Fruit fly (Drosophila melanogaster) whole organism, embryonic: ENCODE data around the gene Rcd5.

Experiments used
- Antp ChIP-seq: fragments of 200-800 bp; sonication (Bioruptor generic); optimal IDR thresholded peaks from 3 replicates; lab custom pipeline; 2016; ENCODE audit warnings: missing biosample characterization, missing genetic modification characterization
- Awh ChIP-seq: fragments of 200-800 bp; sonication (Bioruptor generic); IDR thresholded peaks from 2 replicates; pipeline ENCODE4, ENCODE4 v1.3.6; 2022; ENCODE audit warnings: missing biosample characterization, missing genetic modification characterization
- Blimp-1 ChIP-seq: fragments of 200-800 bp; sonication (Bioruptor generic); optimal IDR thresholded peaks from 3 replicates; lab custom pipeline; 2018; ENCODE audit warnings: missing biosample characterization, missing genetic modification characterization, mild to moderate bottlenecking, moderate library complexity, missing genetic modification reagents
- BtbVII ChIP-seq: fragments of 200-800 bp; sonication (Bioruptor generic); optimal IDR thresholded peaks from 3 replicates; lab custom pipeline; 2017; ENCODE audit warnings: missing biosample characterization, mild to moderate bottlenecking, missing genetic modification characterization
- CG10979 ChIP-seq: fragments of 200-800 bp; sonication (Bioruptor generic); optimal IDR thresholded peaks from 2 replicates; lab custom pipeline; 2018; ENCODE audit warnings: missing biosample characterization, mild to moderate bottlenecking, missing genetic modification characterization, moderate library complexity
- CG11504 ChIP-seq: fragments of 200-800 bp; sonication (Bioruptor generic); optimal IDR thresholded peaks from 3 replicates; lab custom pipeline; 2019; ENCODE audit warnings: missing biosample characterization, mild to moderate bottlenecking, missing genetic modification characterization, moderate library complexity
- CG12391 ChIP-seq: fragments of 200-800 bp; sonication (Bioruptor generic); optimal IDR thresholded peaks from 3 replicates; lab custom pipeline; 2018; ENCODE audit warnings: missing biosample characterization, mild to moderate bottlenecking, missing genetic modification characterization, moderate library complexity
- CG14710 ChIP-seq: fragments of 200-800 bp; sonication (Bioruptor generic); optimal IDR thresholded peaks from 3 replicates; lab custom pipeline; 2019; ENCODE audit warnings: missing biosample characterization, mild to moderate bottlenecking, missing genetic modification characterization, moderate library complexity
- CG14965 ChIP-seq: fragments of 200-800 bp; sonication (Bioruptor generic); optimal IDR thresholded peaks from 2 replicates; lab custom pipeline; 2016; ENCODE audit warnings: missing biosample characterization, missing genetic modification characterization, borderline replicate concordance
- CG1647 ChIP-seq: fragments of 200-800 bp; sonication (Bioruptor generic); optimal IDR thresholded peaks from 3 replicates; lab custom pipeline; 2016; ENCODE audit warnings: missing biosample characterization, missing genetic modification characterization
- CG17186 ChIP-seq: fragments of 200-800 bp; sonication (Bioruptor generic); optimal IDR thresholded peaks from 3 replicates; lab custom pipeline; 2017; ENCODE audit warnings: missing biosample characterization, missing genetic modification reagents, missing genetic modification characterization
- CG17359 ChIP-seq: fragments of 200-800 bp; sonication (Bioruptor generic); optimal IDR thresholded peaks from 3 replicates; lab custom pipeline; 2018; ENCODE audit warnings: missing biosample characterization, mild to moderate bottlenecking, missing genetic modification characterization, moderate library complexity
- CG17912 ChIP-seq: fragments of 200-800 bp; sonication (Bioruptor generic); optimal IDR thresholded peaks from 2 replicates; lab custom pipeline; 2018; ENCODE audit warnings: missing biosample characterization, mild to moderate bottlenecking, missing genetic modification characterization
- CG18262 ChIP-seq: fragments of 200-800 bp; optimal IDR thresholded peaks from 3 replicates; lab custom pipeline; 2019; ENCODE audit warnings: missing biosample characterization, mild to moderate bottlenecking, missing genetic modification characterization, moderate library complexity
- CG2678 ChIP-seq: fragments of 200-800 bp; sonication (Bioruptor generic); optimal IDR thresholded peaks from 3 replicates; lab custom pipeline; 2019; ENCODE audit warnings: missing biosample characterization, mild to moderate bottlenecking, missing genetic modification characterization, moderate library complexity
- CG2712 ChIP-seq: fragments of 200-800 bp; optimal IDR thresholded peaks from 3 replicates; lab custom pipeline; 2019; ENCODE audit warnings: missing biosample characterization, mild to moderate bottlenecking, missing genetic modification characterization, moderate library complexity
- CG31365 ChIP-seq: fragments of 200-800 bp; sonication (Bioruptor generic); optimal IDR thresholded peaks from 2 replicates; lab custom pipeline; 2018; ENCODE audit warnings: missing biosample characterization, mild to moderate bottlenecking, missing genetic modification characterization
- CG31441 ChIP-seq: fragments of 200-800 bp; sonication (Bioruptor generic); IDR thresholded peaks from 2 replicates; pipeline ENCODE4 v1.3.6; 2022; ENCODE audit warnings: missing biosample characterization, missing genetic modification characterization
- CG32772 ChIP-seq: fragments of 200-800 bp; sonication (Bioruptor generic); IDR thresholded peaks from 2 replicates; pipeline ENCODE4 v1.3.6; 2022; ENCODE audit warnings: missing biosample characterization, missing genetic modification characterization
- CG4328 ChIP-seq: fragments of 200-800 bp; sonication (Bioruptor generic); optimal IDR thresholded peaks from 3 replicates; lab custom pipeline; 2017; ENCODE audit warnings: missing biosample characterization, missing genetic modification reagents, missing genetic modification characterization
- CG4617 ChIP-seq: fragments of 200-800 bp; sonication (Bioruptor generic); optimal IDR thresholded peaks from 3 replicates; lab custom pipeline; 2016; ENCODE audit warnings: missing biosample characterization, missing genetic modification characterization, borderline replicate concordance
- CG8388 ChIP-seq: fragments of 200-800 bp; sonication (Bioruptor generic); optimal IDR thresholded peaks from 2 replicates; lab custom pipeline; 2019; ENCODE audit warnings: missing biosample characterization, mild to moderate bottlenecking, missing genetic modification characterization, moderate library complexity
- D ChIP-seq, 2 experiments: fragments of 200-800 bp in 1 of 2; fragments of >200 bp in 1 of 2; sonication (Bioruptor generic) in 1 of 2; optimal IDR thresholded peaks; 2 replicates in 1 of 2; 3 replicates in 1 of 2; lab custom pipeline; 2017; ENCODE audit warnings: mild to moderate bottlenecking in 1 of 2, missing biosample characterization in 1 of 2, missing genetic modification characterization in 1 of 2, missing genetic modification reagents in 1 of 2
- D19A ChIP-seq: fragments of 200-800 bp; optimal IDR thresholded peaks from 3 replicates; lab custom pipeline; 2019; ENCODE audit warnings: missing biosample characterization, mild to moderate bottlenecking, missing genetic modification characterization, moderate library complexity
- Fer3 ChIP-seq: fragments of 200-800 bp; sonication (Bioruptor generic); optimal IDR thresholded peaks from 2 replicates; lab custom pipeline; 2018; ENCODE audit warnings: missing biosample characterization, mild to moderate bottlenecking, missing genetic modification characterization, moderate library complexity
- Hr78 ChIP-seq, 2 experiments: fragments of 200-800 bp in 1 of 2; fragments of >200 bp in 1 of 2; sonication (Bioruptor generic) in 1 of 2; optimal IDR thresholded peaks; 2 replicates each; lab custom pipeline; 2017 to 2019; ENCODE audit warnings: missing biosample characterization in 2 of 2, missing genetic modification characterization in 2 of 2, mild to moderate bottlenecking in 1 of 2, moderate library complexity in 1 of 2
- Oaz ChIP-seq: fragments of 200-800 bp; sonication (Bioruptor generic); IDR thresholded peaks from 2 replicates; pipeline ENCODE4 v1.3.6; 2022; ENCODE audit warnings: missing biosample characterization, missing genetic modification characterization
- PHDP ChIP-seq: fragments of 200-800 bp; sonication (Bioruptor generic); optimal IDR thresholded peaks from 3 replicates; lab custom pipeline; 2018; ENCODE audit warnings: missing biosample characterization, mild to moderate bottlenecking, missing genetic modification characterization, moderate library complexity
- Rfx ChIP-seq: fragments of 200-800 bp; sonication (Bioruptor generic); IDR thresholded peaks from 2 replicates; pipeline ENCODE4 v1.3.6; 2022; ENCODE audit warnings: missing biosample characterization, missing genetic modification characterization
- Sox100B ChIP-seq: fragments of 200-800 bp; sonication (Bioruptor generic); optimal IDR thresholded peaks from 3 replicates; lab custom pipeline; 2018; ENCODE audit warnings: missing biosample characterization, mild to moderate bottlenecking, missing genetic modification characterization
- Xrp1 ChIP-seq: fragments of 200-800 bp; sonication (Bioruptor generic); IDR thresholded peaks from 2 replicates; pipeline ENCODE4 v1.3.6; 2022; ENCODE audit warnings: missing biosample characterization, missing genetic modification characterization
- YL-1 ChIP-seq: fragments of 200-800 bp; sonication (Bioruptor generic); optimal IDR thresholded peaks from 3 replicates; lab custom pipeline; 2017; ENCODE audit warnings: missing biosample characterization, mild to moderate bottlenecking, missing genetic modification characterization
- abd-A ChIP-seq: fragments of 200-800 bp; sonication (Bioruptor generic); optimal IDR thresholded peaks from 3 replicates; lab custom pipeline; 2019; ENCODE audit warnings: missing biosample characterization, mild to moderate bottlenecking, missing genetic modification characterization, moderate library complexity
- az2 ChIP-seq: fragments of 200-800 bp; sonication (Bioruptor generic); optimal IDR thresholded peaks from 3 replicates; lab custom pipeline; 2016; ENCODE audit warnings: missing biosample characterization, missing genetic modification characterization
- bsh ChIP-seq, 2 experiments: fragments of 200-800 bp; sonication (Bioruptor generic); optimal IDR thresholded peaks; 2 replicates each; lab custom pipeline; 2017 to 2018; ENCODE audit warnings: mild to moderate bottlenecking in 2 of 2, missing biosample characterization in 2 of 2, missing genetic modification characterization in 2 of 2, moderate library complexity in 1 of 2
- dmrt99B ChIP-seq: fragments of 200-800 bp; sonication (Bioruptor generic); optimal IDR thresholded peaks from 2 replicates; lab custom pipeline; 2018; ENCODE audit warnings: missing biosample characterization, mild to moderate bottlenecking, missing genetic modification characterization, moderate library complexity
- fd96Cb ChIP-seq: fragments of 200-800 bp; sonication (Bioruptor generic); optimal IDR thresholded peaks from 2 replicates; lab custom pipeline; 2018; ENCODE audit warnings: missing biosample characterization, mild to moderate bottlenecking, missing genetic modification characterization, moderate library complexity
- gcm2 ChIP-seq: fragments of 200-800 bp; sonication (Bioruptor generic); optimal IDR thresholded peaks from 2 replicates; lab custom pipeline; 2016; ENCODE audit warnings: missing biosample characterization, missing genetic modification characterization
- gem ChIP-seq: fragments of 200-800 bp; sonication (Bioruptor generic); optimal IDR thresholded peaks from 2 replicates; lab custom pipeline; 2019; ENCODE audit warnings: missing biosample characterization, mild to moderate bottlenecking, missing genetic modification characterization, moderate library complexity
- lola ChIP-seq, 3 experiments: fragments of >200 bp in 2 of 3; fragments of 200-800 bp in 1 of 3; sonication (Bioruptor generic) in 1 of 3; optimal IDR thresholded peaks; 2 replicates each; lab custom pipeline; 2017 to 2019; ENCODE audit warnings: missing biosample characterization in 3 of 3, missing genetic modification characterization in 3 of 3, mild to moderate bottlenecking in 1 of 3, moderate library complexity in 1 of 3
- mam ChIP-seq: fragments of 200-800 bp; sonication (Bioruptor generic); optimal IDR thresholded peaks from 3 replicates; lab custom pipeline; 2016; ENCODE audit warnings: missing biosample characterization, missing genetic modification characterization
- nerfin-1 ChIP-seq: fragments of 200-800 bp; sonication (Bioruptor generic); optimal IDR thresholded peaks from 3 replicates; lab custom pipeline; 2019; ENCODE audit warnings: missing biosample characterization, mild to moderate bottlenecking, missing genetic modification characterization, moderate library complexity
- phol ChIP-seq: fragments of 200-800 bp; sonication (Bioruptor generic); optimal IDR thresholded peaks from 3 replicates; lab custom pipeline; 2018; ENCODE audit warnings: missing biosample characterization, mild to moderate bottlenecking, missing genetic modification characterization, moderate library complexity
- psq ChIP-seq: fragments of 200-800 bp; sonication (Bioruptor generic); optimal IDR thresholded peaks from 2 replicates; lab custom pipeline; 2017; ENCODE audit warnings: missing biosample characterization, missing genetic modification characterization
- row ChIP-seq: fragments of 200-800 bp; sonication (Bioruptor generic); IDR thresholded peaks from 3 replicates; pipeline ENCODE4 v1.3.6; 2022; ENCODE audit warnings: missing biosample characterization, missing genetic modification characterization
- sens ChIP-seq: fragments of 200-800 bp; sonication (Bioruptor generic); peaks from one replicate; lab custom pipeline; 2016; ENCODE audit warnings: missing biosample characterization, missing genetic modification characterization
- tin ChIP-seq: fragments of 200-800 bp; sonication (Bioruptor generic); optimal IDR thresholded peaks from 3 replicates; lab custom pipeline; 2016; ENCODE audit warnings: missing biosample characterization, missing genetic modification characterization
- zfh2 ChIP-seq: fragments of 200-800 bp; sonication (Bioruptor generic); optimal IDR thresholded peaks from 2 replicates; lab custom pipeline; 2016; ENCODE audit warnings: missing biosample characterization, missing genetic modification characterization

The Rcd5 gene

dm6 chr3L:4076907-4077306, 36.6 kb downstream of the Rcd5 start (continued):
- TF ChIP-seq CG1647 (GFP tag; lab: Kevin White, UChicago): no peak
- no peak for TF ChIP-seq BtbVII
- TF ChIP-seq abd-A (tag; lab: Kevin White, UChicago): peak; percentile 94
- TF ChIP-seq Oaz (GFP tag; lab: Robert Waterston, UW): peak; percentile 30; the same call in 1 of the 2 replicates
- TF ChIP-seq YL-1 (GFP tag; lab: Kevin White, UChicago): no peak
- no peak for TF ChIP-seq psq
- no peak for TF ChIP-seq Hr78 (GFP tag; optimal IDR thresholded peaks at IDR 0.05; lab: Kevin White, UChicago)
- no peak for TF ChIP-seq gcm2
- no peak for TF ChIP-seq CG32772
- TF ChIP-seq nerfin-1: peak; percentile 65
- no peak for TF ChIP-seq CG4328
- TF ChIP-seq Fer3 (tag; lab: Kevin White, UChicago): no peak

- TF ChIP-seq Blimp-1 (GFP tag; lab: Kevin White, UChicago): peak; percentile 44
- no peak for TF ChIP-seq Antp (GFP tag; lab: Kevin White, UChicago)
- TF ChIP-seq Fer3 (tag; lab: Kevin White, UChicago): no peak
- peak; percentile 0 for TF ChIP-seq PHDP
- peak; percentile 47 for TF ChIP-seq CG10979 (tag; lab: Kevin White, UChicago)
- TF ChIP-seq Sox100B (GFP tag; lab: Kevin White, UChicago): peak; percentile 20
- TF ChIP-seq nerfin-1: peak; percentile 70
- TF ChIP-seq D19A (tag; lab: Kevin White, UChicago): peak; percentile 0
- TF ChIP-seq gem (tag; lab: Kevin White, UChicago): peak; percentile 46
- TF ChIP-seq row (GFP tag; lab: Robert Waterston, UW): 0 out of 3 replicates have a peak, but pooled peaks have one; percentile 36
- TF ChIP-seq zfh2 (GFP tag; lab: Kevin White, UChicago): no peak
- peak; percentile 52 for TF ChIP-seq CG11504 (tag; lab: Kevin White, UChicago)
- TF ChIP-seq D (optimal IDR thresholded peaks at IDR 0.05; lab: Kevin White, UChicago): no peak
- TF ChIP-seq D (GFP tag; optimal IDR thresholded peaks at IDR 0.05; lab: Kevin White, UChicago): peak; percentile 6
- peak; percentile 30 for TF ChIP-seq fd96Cb (tag; lab: Kevin White, UChicago)
- no peak for TF ChIP-seq az2
- no peak for TF ChIP-seq CG17359 (tag; lab: Kevin White, UChicago)
- TF ChIP-seq CG14965 (GFP tag; lab: Kevin White, UChicago): no peak
- no peak for TF ChIP-seq mam
- TF ChIP-seq CG2712 (tag; lab: Kevin White, UChicago): peak; percentile 33
- no peak for TF ChIP-seq Rfx (GFP tag; lab: Robert Waterston, UW)
- TF ChIP-seq lola (GFP tag; optimal IDR thresholded peaks at IDR 0.05; lab: Kevin White, UChicago): peak in 1 of 3 experiments; percentile 1
- TF ChIP-seq sens: peak; percentile 83
- TF ChIP-seq CG17186: no peak
- TF ChIP-seq Awh: no peak
- TF ChIP-seq CG14710 (tag; lab: Kevin White, UChicago): peak; percentile 14
- TF ChIP-seq CG31365 (tag; lab: Kevin White, UChicago): no peak
- 0 out of 2 replicates have a peak, but pooled peaks have one; percentile 13 for TF ChIP-seq CG31441 (GFP tag; lab: Robert Waterston, UW)
- TF ChIP-seq CG17912: no peak
- TF ChIP-seq dmrt99B: peak; percentile 38
- peak; percentile 8 for TF ChIP-seq CG12391 (tag; lab: Kevin White, UChicago)
- peak; percentile 4 for TF ChIP-seq tin (GFP tag; lab: Kevin White, UChicago)
- TF ChIP-seq CG8388 (GFP tag; lab: Kevin White, UChicago): peak; percentile 16
- no peak for TF ChIP-seq CG4617 (GFP tag; lab: Kevin White, UChicago)
- peak; percentile 29; the same call in 1 of the 2 replicates for TF ChIP-seq Xrp1 (GFP tag; lab: Robert Waterston, UW)
- peak; percentile 28 for TF ChIP-seq CG18262 (tag; lab: Kevin White, UChicago)
- peak in 1 of 2 experiments; percentile 26 for TF ChIP-seq bsh (GFP tag; optimal IDR thresholded peaks at IDR 0.05; lab: Kevin White, UChicago)
- peak; percentile 30 for TF ChIP-seq phol
- TF ChIP-seq CG2678 (tag; lab: Kevin White, UChicago): peak; percentile 36
Measured at dm6 chr3L:4080278-4080677, 39.9 kb downstream of the Rcd5 start.
